Worm (Caenorhabditis elegans) whole organism, L3 larva: ENCODE measurements around the gene natb-1.

Experiments used
- R02D3.7 ChIP-seq: fragments of 150-350 bp; optimal IDR thresholded peaks from 2 replicates; lab custom pipeline; 2014; ENCODE audit warnings: missing biosample characterization, missing genetic modification characterization
- ceh-16 ChIP-seq: sonication (generic microtip); optimal IDR thresholded peaks from 2 replicates; lab custom pipeline; 2017; ENCODE audit warnings: missing biosample characterization, missing genetic modification characterization
- ceh-28 ChIP-seq: fragments of 150-350 bp; optimal IDR thresholded peaks from 2 replicates; lab custom pipeline; 2014; ENCODE audit warnings: missing biosample characterization, missing genetic modification reagents, missing genetic modification characterization
- ceh-9 ChIP-seq: sonication (generic microtip); optimal IDR thresholded peaks from 2 replicates; lab custom pipeline; 2018; ENCODE audit warnings: missing biosample characterization, missing genetic modification characterization
- egl-27 ChIP-seq: sonication (generic microtip); optimal IDR thresholded peaks from 4 replicates; lab custom pipeline; 2017; ENCODE audit warnings: missing biosample characterization, missing genetic modification reagents, missing genetic modification characterization
- elt-1 ChIP-seq: fragments of 150-350 bp; optimal IDR thresholded peaks from 2 replicates; lab custom pipeline; 2014; ENCODE audit warnings: missing biosample characterization, missing genetic modification characterization
- elt-2 ChIP-seq: sonication (generic microtip); optimal IDR thresholded peaks from 2 replicates; lab custom pipeline; 2016; ENCODE audit warnings: missing genetic modification reagents, mild to moderate bottlenecking, missing genetic modification characterization, missing compliant biosample characterization
- elt-3 ChIP-seq, 3 experiments: fragments of 150-350 bp in 1 of 3; sonication (generic microtip) in 2 of 3; optimal IDR thresholded peaks; 2 replicates in 2 of 3; 4 replicates in 1 of 3; lab custom pipeline; 2014 to 2017; ENCODE audit warnings: missing biosample characterization in 3 of 3, missing genetic modification characterization in 3 of 3
- eor-1 ChIP-seq, 2 experiments: fragments of 150-350 bp; optimal IDR thresholded peaks; 2 replicates each; lab custom pipeline; 2014 to 2018; ENCODE audit warnings: missing biosample characterization in 2 of 2, missing genetic modification characterization in 2 of 2
- fos-1 ChIP-seq: fragments of 150-350 bp; optimal IDR thresholded peaks from 2 replicates; lab custom pipeline; 2014; ENCODE audit warnings: missing biosample characterization, missing genetic modification characterization
- hmg-11 ChIP-seq: sonication (generic microtip); optimal IDR thresholded peaks from 2 replicates; lab custom pipeline; 2016; ENCODE audit warnings: missing genetic modification characterization, missing compliant biosample characterization
- jun-1 ChIP-seq: fragments of 150-350 bp; optimal IDR thresholded peaks from 2 replicates; lab custom pipeline; 2014; ENCODE audit warnings: missing biosample characterization, missing genetic modification reagents, missing genetic modification characterization
- lin-15B ChIP-seq: fragments of 150-350 bp; optimal IDR thresholded peaks from 2 replicates; lab custom pipeline; 2014; ENCODE audit warnings: missing biosample characterization, missing genetic modification characterization
- lin-39 ChIP-seq: fragments of 150-350 bp; optimal IDR thresholded peaks from 2 replicates; lab custom pipeline; 2018; ENCODE audit warnings: missing biosample characterization, missing genetic modification reagents, missing genetic modification characterization
- mdl-1 ChIP-seq: fragments of 150-350 bp; optimal IDR thresholded peaks from 2 replicates; lab custom pipeline; 2014; ENCODE audit warnings: missing biosample characterization, missing genetic modification characterization
- nhr-12 ChIP-seq: fragments of 150-350 bp; optimal IDR thresholded peaks from 2 replicates; lab custom pipeline; 2014; ENCODE audit warnings: missing biosample characterization, missing genetic modification characterization
- nhr-23 ChIP-seq: fragments of 150-350 bp; optimal IDR thresholded peaks from 2 replicates; lab custom pipeline; 2014; ENCODE audit warnings: missing biosample characterization, missing genetic modification reagents, missing genetic modification characterization
- nhr-237 ChIP-seq: fragments of 150-350 bp; optimal IDR thresholded peaks from 2 replicates; lab custom pipeline; 2014; ENCODE audit warnings: missing biosample characterization, missing genetic modification characterization
- nhr-43 ChIP-seq: sonication (generic microtip); optimal IDR thresholded peaks from 2 replicates; lab custom pipeline; 2016; ENCODE audit warnings: mild to moderate bottlenecking, missing genetic modification characterization, missing compliant biosample characterization; ENCODE audit not compliant: poor library complexity, severe bottlenecking
- nhr-76 ChIP-seq: fragments of 150-350 bp; sonication (generic microtip); optimal IDR thresholded peaks from 5 replicates; lab custom pipeline; 2014; ENCODE audit warnings: missing biosample characterization, missing genetic modification characterization
- nhr-77 ChIP-seq: fragments of 150-350 bp; optimal IDR thresholded peaks from 2 replicates; lab custom pipeline; 2014; ENCODE audit warnings: missing biosample characterization, missing genetic modification characterization
- pha-4 ChIP-seq: fragments of 150-350 bp; optimal IDR thresholded peaks from 2 replicates; lab custom pipeline; 2014; ENCODE audit warnings: missing biosample characterization, missing genetic modification reagents, missing genetic modification characterization
- pqm-1 ChIP-seq: fragments of 150-350 bp; optimal IDR thresholded peaks from 2 replicates; lab custom pipeline; 2017; ENCODE audit warnings: missing biosample characterization, missing genetic modification characterization, inconsistent platforms
- sea-2 ChIP-seq: fragments of 150-350 bp; sonication (generic microtip); optimal IDR thresholded peaks from 4 replicates; lab custom pipeline; 2014; ENCODE audit warnings: missing biosample characterization, missing genetic modification reagents, missing genetic modification characterization
- skn-1 ChIP-seq: fragments of 150-350 bp; optimal IDR thresholded peaks from 2 replicates; lab custom pipeline; 2014; ENCODE audit warnings: missing biosample characterization, missing genetic modification characterization
- tbx-2 ChIP-seq: sonication (generic microtip); optimal IDR thresholded peaks from 2 replicates; lab custom pipeline; 2016; ENCODE audit warnings: mild to moderate bottlenecking, missing genetic modification characterization, missing compliant biosample characterization
- unc-39 ChIP-seq: sonication (generic microtip); optimal IDR thresholded peaks from 4 replicates; lab custom pipeline; 2017; ENCODE audit warnings: missing biosample characterization, missing genetic modification characterization
- ztf-11 ChIP-seq: fragments of 150-350 bp; optimal IDR thresholded peaks from 2 replicates; lab custom pipeline; 2014; ENCODE audit warnings: missing biosample characterization, missing genetic modification characterization

natb-1 gene

ce11 chrV:7946229-7946628, 37.0 kb downstream of the natb-1 start:
- no peak for TF ChIP-seq nhr-12
- TF ChIP-seq pha-4: no peak
- TF ChIP-seq elt-3 (tag; optimal IDR thresholded peaks at IDR 0.05; lab: Kevin White, UChicago): no peak
- no peak for TF ChIP-seq egl-27 (tag; lab: Kevin White, UChicago)
- TF ChIP-seq ztf-11 (tag; lab: Kevin White, UChicago): no peak
- no peak for TF ChIP-seq nhr-43 (tag; lab: Kevin White, UChicago)
- no peak for TF ChIP-seq fos-1 (tag; lab: Kevin White, UChicago)
- no peak for TF ChIP-seq jun-1
- TF ChIP-seq pqm-1 (tag; lab: Kevin White, UChicago): no peak
- TF ChIP-seq lin-15B (tag; lab: Kevin White, UChicago): no peak
- no peak for TF ChIP-seq lin-39 (tag; lab: Kevin White, UChicago)
- TF ChIP-seq, all 47 proteins: peak for 0

DNA sequence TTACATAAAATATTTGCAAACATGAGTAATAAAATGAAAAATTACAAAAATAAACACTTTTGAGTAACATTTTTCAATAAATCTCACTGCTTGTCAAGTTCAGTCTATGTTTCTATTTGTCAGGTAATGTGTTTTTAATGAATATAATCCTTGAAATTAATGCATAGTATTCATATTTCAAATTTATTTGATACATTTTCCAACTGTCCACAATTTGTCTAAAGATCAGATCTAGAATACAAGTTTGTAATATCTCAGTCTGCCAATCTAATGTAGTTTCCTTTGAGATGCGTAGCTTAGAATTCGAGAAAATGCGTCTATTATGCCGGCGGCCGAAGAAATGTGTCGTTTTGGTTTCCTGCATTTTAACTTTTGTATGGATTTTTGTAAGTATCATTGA, 39.7 kb downstream of the natb-1 start, which contains the start of gene Y97E10B.1:
Gene Y97E10B.1, plus strand, starts transcription at position 301 of the 400 bp plus-strand sequence.
- no peak for TF ChIP-seq elt-2 (tag; lab: Kevin White, UChicago)

DNA sequence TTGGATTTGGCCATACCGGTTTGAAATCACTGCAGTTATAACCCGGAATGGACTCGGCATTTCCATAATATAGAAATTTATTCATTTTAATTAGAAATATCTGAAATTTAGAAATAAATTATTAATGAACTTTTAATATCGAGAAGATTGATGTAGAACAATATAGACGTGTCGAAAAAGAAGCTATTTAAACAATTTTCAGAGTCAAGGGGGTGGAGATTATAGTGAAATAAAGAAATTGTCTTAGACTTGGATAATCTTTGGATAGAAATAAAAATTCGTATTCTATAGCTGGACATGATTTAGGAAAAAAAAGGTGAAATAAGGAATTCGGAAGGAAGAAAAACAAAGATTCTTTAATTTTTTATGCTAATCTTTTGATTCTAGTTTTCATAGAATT, 42.9 kb downstream of the natb-1 start, which contains the start of gene srt-53:
Gene srt-53, minus strand, starts transcription at position 101 of the 400 bp plus-strand sequence.
- TF ChIP-seq nhr-77 (tag; lab: Kevin White, UChicago) (no peak), sea-2 (GFP tag; lab: Kevin White, UChicago) (no peak), nhr-23 (tag; lab: Kevin White, UChicago) (no peak), nhr-76 (tag; lab: Kevin White, UChicago) (no peak), ztf-11 (tag; lab: Kevin White, UChicago) (no peak), hmg-11 (tag; lab: Kevin White, UChicago) (no peak)
- TF ChIP-seq, all 47 proteins: peak for 0

- TF ChIP-seq ceh-16 (no peak), ceh-28 (tag; lab: Kevin White, UChicago) (no peak), fos-1 (tag; lab: Kevin White, UChicago) (no peak), nhr-237 (no peak), elt-1 (no peak)
- TF ChIP-seq, all 47 proteins: peak for 0
These were observed 46.1 kb downstream of the natb-1 start, which contains the start of gene srsx-3 for ce11 chrV:7937152-7937551. srsx-3 (minus strand) TSS chrV:7937252.

ce11 chrV:7932998-7933397, 50.2 kb downstream of the natb-1 start, which contains the start of gene ncx-10:
ncx-10 (minus strand) TSS chrV:7933098.
- no peak for TF ChIP-seq skn-1
- no peak for TF ChIP-seq elt-2 (tag; lab: Kevin White, UChicago)
- TF ChIP-seq mdl-1: no peak
- TF ChIP-seq tbx-2 (tag; lab: Kevin White, UChicago): no peak
- TF ChIP-seq unc-39 (tag; lab: Kevin White, UChicago): no peak
- no peak for TF ChIP-seq eor-1 (tag; optimal IDR thresholded peaks at IDR 0.05; lab: Kevin White, UChicago)
- TF ChIP-seq R02D3.7 (tag; lab: Kevin White, UChicago): no peak
- no peak for TF ChIP-seq ceh-9 (tag; lab: Kevin White, UChicago)
- TF ChIP-seq nhr-43 (tag; lab: Kevin White, UChicago): no peak
- TF ChIP-seq sea-2 (GFP tag; lab: Kevin White, UChicago): no peak
